Fruit fly (Drosophila melanogaster) whole organism, embryonic: ENCODE data around the gene Drsl2.

Source experiments
- Bdp1 ChIP-seq: fragments of 200-800 bp; sonication (Bioruptor generic); optimal IDR thresholded peaks from 3 replicates; lab custom pipeline; 2016; ENCODE audit warnings: missing biosample characterization, missing genetic modification characterization
- C15 ChIP-seq: fragments of 200-800 bp; sonication (Bioruptor generic); IDR thresholded peaks from 3 replicates; pipeline ENCODE4 v1.3.6; 2022; ENCODE audit warnings: missing biosample characterization, missing genetic modification characterization
- CG10274 ChIP-seq: fragments of 200-800 bp; sonication (Bioruptor generic); optimal IDR thresholded peaks from 3 replicates; lab custom pipeline; 2017; ENCODE audit warnings: missing biosample characterization, mild to moderate bottlenecking, missing genetic modification characterization
- CG11696 ChIP-seq: fragments of 200-800 bp; sonication (Bioruptor generic); IDR thresholded peaks from 2 replicates; pipeline ENCODE4 v1.3.6; 2022; ENCODE audit warnings: missing biosample characterization, missing genetic modification characterization
- CG12769 ChIP-seq: fragments of 200-800 bp; sonication (Bioruptor generic); optimal IDR thresholded peaks from 2 replicates; lab custom pipeline; 2019; ENCODE audit warnings: missing biosample characterization, mild to moderate bottlenecking, missing genetic modification characterization, moderate library complexity
- CG14860 ChIP-seq: fragments of 200-800 bp; sonication (Bioruptor generic); IDR thresholded peaks from 3 replicates; pipeline ENCODE4 v1.3.6; 2022; ENCODE audit warnings: missing biosample characterization, missing genetic modification characterization; ENCODE audit not compliant: partially characterized antibody
- CG15011 ChIP-seq: fragments of 200-800 bp; sonication (Bioruptor generic); optimal IDR thresholded peaks from 3 replicates; lab custom pipeline; 2018; ENCODE audit warnings: missing biosample characterization, mild to moderate bottlenecking, missing genetic modification characterization
- CG1603 ChIP-seq: fragments of 200-800 bp; sonication (Bioruptor generic); optimal IDR thresholded peaks from 2 replicates; lab custom pipeline; 2019; ENCODE audit warnings: missing biosample characterization, mild to moderate bottlenecking, missing genetic modification characterization, moderate library complexity
- CG16815 ChIP-seq: fragments of 200-800 bp; sonication (Bioruptor generic); optimal IDR thresholded peaks from 3 replicates; lab custom pipeline; 2017; ENCODE audit warnings: missing biosample characterization, mild to moderate bottlenecking, missing genetic modification characterization
- CG17328 ChIP-seq: fragments of 200-800 bp; sonication (Bioruptor generic); IDR thresholded peaks from 2 replicates; pipeline ENCODE4 v1.3.6; 2022; ENCODE audit warnings: missing biosample characterization, missing genetic modification characterization
- CG17568 ChIP-seq: fragments of 200-800 bp; sonication (Bioruptor generic); optimal IDR thresholded peaks from 2 replicates; lab custom pipeline; 2018; ENCODE audit warnings: missing biosample characterization, mild to moderate bottlenecking, missing genetic modification characterization, moderate library complexity
- CG31224 ChIP-seq: fragments of 200-800 bp; sonication (Bioruptor generic); IDR thresholded peaks from 2 replicates; pipeline ENCODE4 v1.3.6; 2022; ENCODE audit warnings: missing biosample characterization, missing genetic modification characterization
- CG32772 ChIP-seq: fragments of 200-800 bp; sonication (Bioruptor generic); IDR thresholded peaks from 2 replicates; pipeline ENCODE4 v1.3.6; 2022; ENCODE audit warnings: missing biosample characterization, missing genetic modification characterization
- CG33213 ChIP-seq: fragments of 200-800 bp; sonication (Bioruptor generic); optimal IDR thresholded peaks from 3 replicates; lab custom pipeline; 2016; ENCODE audit warnings: missing biosample characterization, missing genetic modification characterization
- CG34422 ChIP-seq: fragments of 200-800 bp; sonication (Bioruptor generic); IDR thresholded peaks from 3 replicates; pipeline ENCODE4 v1.3.6; 2022; ENCODE audit warnings: missing biosample characterization, missing genetic modification characterization
- CG3995 ChIP-seq: fragments of 200-800 bp; sonication (Bioruptor generic); optimal IDR thresholded peaks from 3 replicates; lab custom pipeline; 2016; ENCODE audit warnings: missing biosample characterization, missing genetic modification characterization
- CG5180 ChIP-seq: fragments of 200-800 bp; sonication (Bioruptor generic); optimal IDR thresholded peaks from 3 replicates; lab custom pipeline; 2017; ENCODE audit warnings: missing biosample characterization, missing genetic modification characterization, mild to moderate bottlenecking, moderate library complexity, missing genetic modification reagents
- CG7271 ChIP-seq: fragments of 200-800 bp; sonication (Bioruptor generic); optimal IDR thresholded peaks from 2 replicates; lab custom pipeline; 2018; ENCODE audit warnings: missing biosample characterization, mild to moderate bottlenecking, missing genetic modification characterization, moderate library complexity
- CG8924 ChIP-seq: fragments of 200-800 bp; optimal IDR thresholded peaks from 3 replicates; lab custom pipeline; 2019; ENCODE audit warnings: missing biosample characterization, mild to moderate bottlenecking, missing genetic modification characterization, moderate library complexity
- CoRest ChIP-seq: fragments of 200-800 bp; sonication (Bioruptor generic); optimal IDR thresholded peaks from 3 replicates; lab custom pipeline; 2018; ENCODE audit warnings: missing biosample characterization, mild to moderate bottlenecking, missing genetic modification characterization, moderate library complexity
- Doc3 ChIP-seq: fragments of 200-800 bp; sonication (Bioruptor generic); IDR thresholded peaks from 3 replicates; pipeline ENCODE4 v1.3.6; 2022; ENCODE audit warnings: missing biosample characterization, missing genetic modification characterization; ENCODE audit not compliant: partially characterized antibody
- Drgx ChIP-seq: fragments of 200-800 bp; sonication (Bioruptor generic); IDR thresholded peaks from 2 replicates; pipeline ENCODE4 v1.3.6; 2022; ENCODE audit warnings: missing biosample characterization, missing genetic modification characterization
- HHEX ChIP-seq: fragments of 200-800 bp; sonication (Bioruptor generic); optimal IDR thresholded peaks from 3 replicates; lab custom pipeline; 2017; ENCODE audit warnings: missing biosample characterization, mild to moderate bottlenecking, missing genetic modification characterization, missing genetic modification reagents
- HmgZ ChIP-seq: fragments of 200-800 bp; sonication (Bioruptor generic); optimal IDR thresholded peaks from 2 replicates; lab custom pipeline; 2018; ENCODE audit warnings: missing biosample characterization, mild to moderate bottlenecking, missing genetic modification characterization
- NfI ChIP-seq: fragments of 200-800 bp; sonication (Bioruptor generic); optimal IDR thresholded peaks from 3 replicates; lab custom pipeline; 2018; ENCODE audit warnings: missing biosample characterization, mild to moderate bottlenecking, missing genetic modification characterization, moderate library complexity
- Rfx ChIP-seq: fragments of 200-800 bp; sonication (Bioruptor generic); IDR thresholded peaks from 2 replicates; pipeline ENCODE4 v1.3.6; 2022; ENCODE audit warnings: missing biosample characterization, missing genetic modification characterization
- Rx ChIP-seq: fragments of 200-800 bp; sonication (Bioruptor generic); IDR thresholded peaks from 2 replicates; pipeline ENCODE4 v1.3.6; 2022; ENCODE audit warnings: missing biosample characterization, missing genetic modification characterization
- Usf ChIP-seq: fragments of 200-800 bp; sonication (Bioruptor generic); optimal IDR thresholded peaks from 2 replicates; lab custom pipeline; 2017; ENCODE audit warnings: missing genotype, missing biosample characterization, missing genetic modification characterization
- Xrp1 ChIP-seq: fragments of 200-800 bp; sonication (Bioruptor generic); IDR thresholded peaks from 2 replicates; pipeline ENCODE4 v1.3.6; 2022; ENCODE audit warnings: missing biosample characterization, missing genetic modification characterization
- cato ChIP-seq: fragments of 200-800 bp; sonication (Bioruptor generic); optimal IDR thresholded peaks from 2 replicates; lab custom pipeline; 2016; ENCODE audit warnings: missing biosample characterization, missing genetic modification characterization, borderline replicate concordance
- cg ChIP-seq: fragments of 200-800 bp; sonication (Bioruptor generic); optimal IDR thresholded peaks from 3 replicates; lab custom pipeline; 2019; ENCODE audit warnings: missing biosample characterization, mild to moderate bottlenecking, missing genetic modification characterization, moderate library complexity
- chinmo ChIP-seq: fragments of 200-800 bp; sonication (Bioruptor generic); IDR thresholded peaks from 4 replicates; pipeline ENCODE4 v1.3.6; 2022; ENCODE audit warnings: missing biosample characterization, missing genetic modification characterization; ENCODE audit not compliant: partially characterized antibody
- cwo ChIP-seq: fragments of 200-800 bp; sonication (Bioruptor generic); optimal IDR thresholded peaks from 3 replicates; lab custom pipeline; 2017; ENCODE audit warnings: missing biosample characterization, missing genetic modification characterization, mild to moderate bottlenecking, moderate library complexity, missing genetic modification reagents
- dmrt11E ChIP-seq: fragments of 200-800 bp; sonication (Bioruptor generic); optimal IDR thresholded peaks from 3 replicates; lab custom pipeline; 2018; ENCODE audit warnings: missing biosample characterization, mild to moderate bottlenecking, missing genetic modification characterization, moderate library complexity
- dysf ChIP-seq: fragments of 200-800 bp; sonication (Bioruptor generic); IDR thresholded peaks from 3 replicates; pipeline ENCODE4 v1.3.6; 2022; ENCODE audit warnings: missing biosample characterization, missing genetic modification characterization
- eve ChIP-seq, 2 experiments: fragments of >200 bp; optimal IDR thresholded peaks; 2 replicates each; lab custom pipeline; 2017; ENCODE audit warnings: missing biosample characterization in 2 of 2, missing genetic modification characterization in 2 of 2
- grau ChIP-seq: fragments of 200-800 bp; optimal IDR thresholded peaks from 3 replicates; lab custom pipeline; 2019; ENCODE audit warnings: missing biosample characterization, mild to moderate bottlenecking, missing genetic modification characterization, moderate library complexity
- gt ChIP-seq: fragments of 200-800 bp; sonication (Bioruptor generic); IDR thresholded peaks from 2 replicates; pipeline ENCODE4 v1.3.6; 2022; ENCODE audit warnings: missing biosample characterization, missing genetic modification characterization
- h ChIP-seq: fragments of >200 bp; optimal IDR thresholded peaks from 2 replicates; lab custom pipeline; 2017
- inv ChIP-seq: fragments of 200-800 bp; sonication (Bioruptor generic); IDR thresholded peaks from 2 replicates; pipeline ENCODE4 v1.3.6; 2022; ENCODE audit warnings: missing biosample characterization, missing genetic modification characterization; ENCODE audit not compliant: partially characterized antibody
- lab ChIP-seq: fragments of 200-800 bp; sonication (Bioruptor generic); optimal IDR thresholded peaks from 3 replicates; lab custom pipeline; 2017; ENCODE audit warnings: missing biosample characterization, missing genetic modification characterization, mild to moderate bottlenecking, moderate library complexity, missing genetic modification reagents
- lov ChIP-seq, 2 experiments: fragments of 200-800 bp in 1 of 2; fragments of >200 bp in 1 of 2; sonication (Bioruptor generic) in 1 of 2; IDR thresholded peaks in 1 of 2; optimal IDR thresholded peaks in 1 of 2; 2 replicates in 1 of 2; 3 replicates in 1 of 2; pipeline versions ENCODE4 v1.3.6 to Lab custom; 2017 to 2022; ENCODE audit warnings: missing biosample characterization in 1 of 2, missing genetic modification characterization in 1 of 2
- mam ChIP-seq: fragments of 200-800 bp; sonication (Bioruptor generic); optimal IDR thresholded peaks from 3 replicates; lab custom pipeline; 2016; ENCODE audit warnings: missing biosample characterization, missing genetic modification characterization
- nmo ChIP-seq: fragments of 200-800 bp; sonication (Bioruptor generic); optimal IDR thresholded peaks from 2 replicates; lab custom pipeline; 2018; ENCODE audit warnings: missing biosample characterization, mild to moderate bottlenecking, missing genetic modification characterization, moderate library complexity
- p53 ChIP-seq: fragments of 200-800 bp; sonication (Bioruptor generic); optimal IDR thresholded peaks from 2 replicates; lab custom pipeline; 2016; ENCODE audit warnings: missing biosample characterization, missing genetic modification characterization
- pnt ChIP-seq: fragments of 200-800 bp; sonication (Bioruptor generic); optimal IDR thresholded peaks from 3 replicates; lab custom pipeline; 2016; ENCODE audit warnings: missing biosample characterization, missing genetic modification characterization
- ranshi ChIP-seq: fragments of 200-800 bp; sonication (Bioruptor generic); IDR thresholded peaks from 2 replicates; pipeline ENCODE4 v1.3.6; 2022; ENCODE audit warnings: missing biosample characterization, missing genetic modification characterization
- sima ChIP-seq: fragments of 200-800 bp; sonication (Bioruptor generic); optimal IDR thresholded peaks from 2 replicates; lab custom pipeline; 2016; ENCODE audit warnings: missing biosample characterization, missing genetic modification characterization
- ssp ChIP-seq: fragments of 200-800 bp; sonication (Bioruptor generic); IDR thresholded peaks from 2 replicates; pipeline ENCODE4 v1.3.6; 2022; ENCODE audit warnings: missing biosample characterization, missing genetic modification characterization
- trh ChIP-seq: fragments of 200-800 bp; sonication (Bioruptor generic); optimal IDR thresholded peaks from 2 replicates; lab custom pipeline; 2016; ENCODE audit warnings: missing biosample characterization, missing genetic modification characterization

Gene Drsl2

DNA sequence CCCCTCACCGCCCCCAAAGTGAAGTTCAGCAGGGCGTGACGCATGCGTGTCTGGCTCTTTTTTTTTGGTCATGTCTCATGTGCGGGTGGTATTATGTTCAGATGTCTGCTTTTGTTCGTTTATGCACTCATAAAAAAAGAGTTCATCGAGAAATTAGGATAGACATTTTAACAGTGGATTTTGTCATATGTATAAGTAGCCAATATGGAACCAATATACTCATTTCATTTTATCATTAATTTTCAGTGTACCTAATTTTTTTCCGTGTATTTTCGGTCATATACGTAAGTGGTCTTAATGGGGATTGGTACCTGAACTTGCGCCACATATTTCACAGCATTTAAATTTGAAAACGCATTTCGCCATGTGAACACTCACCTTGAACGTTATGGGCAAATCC, 13.8 kb upstream of the Drsl2 start (continued):
- TF ChIP-seq CG32772 (GFP tag; lab: Robert Waterston, UW) (peak; percentile 4; the same call in 1 of the 2 replicates), ranshi (peak; percentile 80), CG11696 (GFP tag; lab: Robert Waterston, UW) (peak; percentile 55; the same call in 1 of the 2 replicates), chinmo (GFP tag; lab: Robert Waterston, UW) (no peak), CG16815 (GFP tag; lab: Kevin White, UChicago) (peak; percentile 6), CG14860 (no peak), NfI (GFP tag; lab: Kevin White, UChicago) (peak; percentile 1), CG8924 (tag; lab: Kevin White, UChicago) (peak; percentile 30), C15 (0 out of 3 replicates have a peak, but pooled peaks have one; percentile 55), cwo (peak; percentile 29), dysf (peak; percentile 63), cg (GFP tag; lab: Kevin White, UChicago) (no peak), p53 (GFP tag; lab: Kevin White, UChicago) (no peak), eve (GFP tag; optimal IDR thresholded peaks at IDR 0.05; lab: Kevin White, UChicago) (peak in 1 of 2 experiments; percentile 83), Xrp1 (GFP tag; lab: Robert Waterston, UW) (peak; percentile 78), CG7271 (tag; lab: Kevin White, UChicago) (no peak), HmgZ (tag; lab: Kevin White, UChicago) (peak; percentile 8), CG31224 (GFP tag; lab: Robert Waterston, UW) (peak; percentile 44; the same call in 1 of the 2 replicates), CG12769 (tag; lab: Kevin White, UChicago) (peak; percentile 29), CG5180 (GFP tag; lab: Kevin White, UChicago) (peak; percentile 44), trh (peak; percentile 3), CG15011 (GFP tag; lab: Kevin White, UChicago) (no peak), CG17568 (GFP tag; lab: Kevin White, UChicago) (no peak), CG33213 (GFP tag; lab: Kevin White, UChicago) (peak; percentile 33), gt (GFP tag; lab: Robert Waterston, UW) (no peak), lab (peak; percentile 71), inv (GFP tag; lab: Robert Waterston, UW) (no peak), CG1603 (peak; percentile 78), cato (GFP tag; lab: Kevin White, UChicago) (no peak), CG3995 (GFP tag; lab: Kevin White, UChicago) (no peak), Rx (GFP tag; lab: Robert Waterston, UW) (peak; percentile 42; the same call in 1 of the 2 replicates), Rfx (peak; percentile 71), CoRest (tag; lab: Kevin White, UChicago) (peak; percentile 50), HHEX (GFP tag; lab: Kevin White, UChicago) (peak; percentile 58), Doc3 (GFP tag; lab: Robert Waterston, UW) (no peak), h (lab: Kevin White, UChicago) (no peak), dmrt11E (tag; lab: Kevin White, UChicago) (peak; percentile 54), pnt (GFP tag; lab: Kevin White, UChicago) (peak; percentile 58), CG34422 (GFP tag; lab: Robert Waterston, UW) (peak; percentile 63; the same call in 1 of the 3 replicates), nmo (peak; percentile 52), Usf (GFP tag; lab: Kevin White, UChicago) (no peak), Bdp1 (GFP tag; lab: Kevin White, UChicago) (peak; percentile 25), CG17328 (peak; percentile 77), mam (peak; percentile 54), ssp (GFP tag; lab: Robert Waterston, UW) (peak; percentile 63), grau (tag; lab: Kevin White, UChicago) (peak; percentile 51), lov (optimal IDR thresholded peaks at IDR 0.05; lab: Kevin White, UChicago) (no peak), lov (GFP tag; IDR thresholded peaks at IDR 0.05; lab: Robert Waterston, UW) (peak; percentile 73; the same call in 1 of the 3 replicates), Drgx (GFP tag; lab: Robert Waterston, UW) (peak; percentile 33; the same call in 1 of the 2 replicates), CG10274 (GFP tag; lab: Kevin White, UChicago) (no peak), sima (GFP tag; lab: Kevin White, UChicago) (no peak)
